Fruit fly (Drosophila melanogaster) whole organism: ENCODE results near the gene daed.

Experiments
- CG8478 ChIP-seq: fragments of >200 bp; optimal IDR thresholded peaks from 2 replicates; lab custom pipeline; 2018; ENCODE audit warnings: inconsistent platforms
- EcR ChIP-seq, 2 experiments: fragments of >200 bp; optimal IDR thresholded peaks; 2 replicates each; lab custom pipeline; 2017; ENCODE audit warnings: missing biosample characterization in 2 of 2, missing genetic modification characterization in 2 of 2, missing genetic modification reagents in 2 of 2
- pan ChIP-seq: fragments of >200 bp; optimal IDR thresholded peaks from 2 replicates; lab custom pipeline; 2017
- psq ChIP-seq: fragments of >200 bp; optimal IDR thresholded peaks from 2 replicates; lab custom pipeline; 2017
- usp ChIP-seq: fragments of >200 bp; optimal IDR thresholded peaks from 2 replicates; lab custom pipeline; 2017; ENCODE audit warnings: missing biosample characterization, missing genetic modification characterization, mixed read lengths

- TF ChIP-seq CG8478 (no peak), psq (lab: Kevin White, UChicago) (no peak), pan (lab: Kevin White, UChicago) (no peak), usp (GFP tag; lab: Kevin White, UChicago) (no peak), EcR (GFP tag; optimal IDR thresholded peaks at IDR 0.05; lab: Kevin White, UChicago) (no peak)
Observed at dm6 chr2L:2179366-2179765, 36.7 kb downstream of the daed start.
